Worm (Caenorhabditis elegans) whole organism, late embryonic: ENCODE measurements around the gene K05B2.4.

Source experiments
- C08G9.2 ChIP-seq: sonication (generic microtip); optimal IDR thresholded peaks from 2 replicates; lab custom pipeline; 2016; ENCODE audit warnings: mild to moderate bottlenecking, missing genetic modification characterization, moderate library complexity, missing compliant biosample characterization
- ceh-45 ChIP-seq: fragments of 200-800 bp; sonication (Bioruptor generic); IDR thresholded peaks from 2 replicates; pipeline ENCODE4 v1.3.6; 2022; ENCODE audit warnings: missing genetic modification reagents, missing genetic modification characterization, missing compliant biosample characterization
- ceh-9 ChIP-seq: sonication (generic microtip); optimal IDR thresholded peaks from 2 replicates; lab custom pipeline; 2016; ENCODE audit warnings: mild to moderate bottlenecking, missing genetic modification characterization, inconsistent platforms, missing compliant biosample characterization
- elt-2 ChIP-seq: sonication (generic microtip); optimal IDR thresholded peaks from 2 replicates; lab custom pipeline; 2016; ENCODE audit warnings: missing genetic modification reagents, missing genetic modification characterization, missing compliant biosample characterization
- elt-4 ChIP-seq: sonication (generic microtip); optimal IDR thresholded peaks from 2 replicates; lab custom pipeline; 2016; ENCODE audit warnings: missing genetic modification characterization, missing compliant biosample characterization

ce11 chrX:4895223-4895622 is 25.6 kb downstream of the K05B2.4 start:
- TF ChIP-seq ceh-45 (GFP tag; lab: Robert Waterston, UW) = no peak
- no peak for TF ChIP-seq elt-2 (tag; lab: Kevin White, UChicago)
- TF ChIP-seq elt-4 (tag; lab: Kevin White, UChicago) = no peak
- TF ChIP-seq C08G9.2 (tag; lab: Kevin White, UChicago) = no peak
- TF ChIP-seq ceh-9 (tag; lab: Kevin White, UChicago) = no peak
